Worm (Caenorhabditis elegans): ENCODE measurements around the gene R08A2.2.

DNA sequence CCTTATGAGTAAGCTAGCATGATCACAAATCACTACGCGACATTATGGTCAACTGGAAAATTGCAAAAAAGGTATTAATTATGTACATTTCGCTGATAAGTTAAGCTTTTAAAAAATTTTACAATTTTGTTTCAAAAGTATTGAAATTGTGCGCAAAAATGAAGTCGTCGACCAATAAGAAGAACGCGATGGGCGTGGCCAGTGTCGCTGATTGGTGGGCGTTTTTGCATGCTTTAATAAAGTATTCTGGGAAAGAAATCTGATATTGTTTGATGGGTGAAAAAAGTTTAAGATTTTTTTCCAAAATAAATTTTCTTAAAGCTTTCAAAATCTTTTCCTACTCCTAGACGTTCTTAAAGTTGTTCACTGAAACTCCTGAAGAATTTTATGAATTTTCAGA lies 37.2 kb downstream of the R08A2.2 start:
- TF ChIP-seq nhr-12 (tag; optimal IDR thresholded peaks at IDR 0.05) = no peak
- TF ChIP-seq nhr-77 (tag; optimal IDR thresholded peaks at IDR 0.05) = no peak

Measured in whole organism, L2 larva.